Fruit fly (Drosophila melanogaster) whole organism, pupa: ENCODE measurements around the gene CG5388.

Experiments
- CG17806 ChIP-seq: fragments of 200-800 bp; sonication (Bioruptor generic); optimal IDR thresholded peaks from 2 replicates; lab custom pipeline; 2018; ENCODE audit warnings: missing biosample characterization, mild to moderate bottlenecking, missing genetic modification characterization, moderate library complexity
- CG32121 ChIP-seq: fragments of 200-800 bp; sonication (Bioruptor generic); IDR thresholded peaks from 2 replicates; pipeline ENCODE4 v1.3.6; 2022; ENCODE audit warnings: missing biosample characterization, missing genetic modification characterization
- CG34367 ChIP-seq: fragments of 200-800 bp; sonication (Bioruptor generic); optimal IDR thresholded peaks from 2 replicates; lab custom pipeline; 2018; ENCODE audit warnings: missing biosample characterization, mild to moderate bottlenecking, missing genetic modification characterization
- EcR ChIP-seq: fragments of 200-800 bp; sonication (Bioruptor generic); optimal IDR thresholded peaks from 3 replicates; lab custom pipeline; 2019; ENCODE audit warnings: missing biosample characterization, missing genetic modification characterization, mild to moderate bottlenecking, moderate library complexity, missing genetic modification reagents

- no peak for TF ChIP-seq CG17806 (tag; lab: Kevin White, UChicago)
- TF ChIP-seq CG32121, result no peak
- TF ChIP-seq CG34367 (tag; lab: Kevin White, UChicago), result no peak
- TF ChIP-seq EcR (GFP tag; lab: Kevin White, UChicago), result no peak
These were observed 2.0 kb upstream of the CG5388 start, which contains the start of gene CG5386 for dm6 chr3R:22342151-22342550.
